Worm (Caenorhabditis elegans) whole organism, L3 larva: ENCODE data around the gene F07G6.5.
"Not testable (repeated sequence)": the region's sequence is repeated elsewhere in the genome, so short reads cannot be mapped to it uniquely, and the experiment has no call there.

ENCODE experiments used
- R02D3.7 ChIP-seq: fragments of 150-350 bp; optimal IDR thresholded peaks from 2 replicates; lab custom pipeline; 2014; ENCODE audit warnings: missing biosample characterization, missing genetic modification characterization
- ceh-82 ChIP-seq: fragments of 150-350 bp; optimal IDR thresholded peaks from 2 replicates; lab custom pipeline; 2014; ENCODE audit warnings: missing biosample characterization, missing genetic modification characterization
- elt-3 ChIP-seq, 3 experiments: fragments of 150-350 bp in 1 of 3; sonication (generic microtip) in 2 of 3; optimal IDR thresholded peaks; 2 replicates in 2 of 3; 4 replicates in 1 of 3; lab custom pipeline; 2014 to 2017; ENCODE audit warnings: missing biosample characterization in 3 of 3, missing genetic modification characterization in 3 of 3
- pha-4 ChIP-seq: fragments of 150-350 bp; optimal IDR thresholded peaks from 2 replicates; lab custom pipeline; 2014; ENCODE audit warnings: missing biosample characterization, missing genetic modification reagents, missing genetic modification characterization
- snpc-4 ChIP-seq: fragments of 150-350 bp; optimal IDR thresholded peaks from 2 replicates; lab custom pipeline; 2014; ENCODE audit warnings: missing biosample characterization, missing genetic modification characterization
- zag-1 ChIP-seq: fragments of 150-350 bp; optimal IDR thresholded peaks from 2 replicates; lab custom pipeline; 2014; ENCODE audit warnings: missing biosample characterization, missing genetic modification characterization
- ztf-4 ChIP-seq: fragments of 150-350 bp; optimal IDR thresholded peaks from 2 replicates; lab custom pipeline; 2014; ENCODE audit warnings: missing biosample characterization, missing genetic modification characterization

DNA sequence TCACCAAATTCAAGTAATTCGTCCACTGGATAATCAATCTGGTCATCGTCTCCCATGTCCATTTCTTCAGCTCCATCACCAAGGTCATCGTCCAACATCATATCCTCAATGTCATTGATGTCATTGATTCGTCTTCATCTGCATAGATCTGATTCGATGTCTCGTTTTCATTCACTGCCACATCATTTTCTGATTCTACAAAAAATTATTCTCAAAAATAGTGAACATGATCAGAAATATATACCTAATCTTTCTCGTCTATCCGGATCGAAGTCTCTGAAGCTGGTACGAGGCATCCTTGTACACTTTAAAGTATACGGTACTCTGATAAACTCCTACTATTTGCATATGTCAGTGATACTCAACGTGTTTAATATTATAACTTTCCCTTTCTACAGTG is 9.6 kb downstream of the F07G6.5 start, which contains the start of gene C36C9.4:
- TF ChIP-seq pha-4; elt-3 (tag; optimal IDR thresholded peaks at IDR 0.05; lab: Kevin White, UChicago); ceh-82 (tag; lab: Kevin White, UChicago); ztf-4 (tag; lab: Kevin White, UChicago); snpc-4 (tag; lab: Kevin White, UChicago); zag-1; R02D3.7 (tag; lab: Kevin White, UChicago): not testable (repeated sequence)
